Fruit fly (Drosophila melanogaster) whole organism, embryonic: ENCODE measurements around the gene AP-2mu.

Source experiments
- B-H2 ChIP-seq: fragments of 200-800 bp; sonication (Bioruptor generic); optimal IDR thresholded peaks from 2 replicates; lab custom pipeline; 2018; ENCODE audit warnings: missing biosample characterization, mild to moderate bottlenecking, missing genetic modification characterization
- BEAF-32 ChIP-seq: fragments of 200-800 bp; sonication (Bioruptor generic); optimal IDR thresholded peaks from 3 replicates; lab custom pipeline; 2017; ENCODE audit warnings: missing biosample characterization, missing genetic modification characterization, mild to moderate bottlenecking, moderate library complexity, missing genetic modification reagents
- CG12391 ChIP-seq: fragments of 200-800 bp; sonication (Bioruptor generic); optimal IDR thresholded peaks from 3 replicates; lab custom pipeline; 2018; ENCODE audit warnings: missing biosample characterization, mild to moderate bottlenecking, missing genetic modification characterization, moderate library complexity
- CG1603 ChIP-seq: fragments of 200-800 bp; sonication (Bioruptor generic); optimal IDR thresholded peaks from 2 replicates; lab custom pipeline; 2019; ENCODE audit warnings: missing biosample characterization, mild to moderate bottlenecking, missing genetic modification characterization, moderate library complexity
- CG16779 ChIP-seq: fragments of 200-800 bp; sonication (Bioruptor generic); IDR thresholded peaks from 2 replicates; pipeline ENCODE4 v1.3.6; 2022; ENCODE audit warnings: missing biosample characterization, missing genetic modification characterization
- CG17359 ChIP-seq: fragments of 200-800 bp; sonication (Bioruptor generic); optimal IDR thresholded peaks from 3 replicates; lab custom pipeline; 2018; ENCODE audit warnings: missing biosample characterization, mild to moderate bottlenecking, missing genetic modification characterization, moderate library complexity
- CG3065 ChIP-seq: fragments of 200-800 bp; sonication (Bioruptor generic); optimal IDR thresholded peaks from 2 replicates; lab custom pipeline; 2016; ENCODE audit warnings: missing biosample characterization, missing genetic modification characterization
- CG34376 ChIP-seq: fragments of 200-800 bp; sonication (Bioruptor generic); optimal IDR thresholded peaks from 2 replicates; lab custom pipeline; 2018; ENCODE audit warnings: missing biosample characterization, mild to moderate bottlenecking, missing genetic modification characterization
- CG34422 ChIP-seq: fragments of 200-800 bp; sonication (Bioruptor generic); IDR thresholded peaks from 3 replicates; pipeline ENCODE4 v1.3.6; 2022; ENCODE audit warnings: missing biosample characterization, missing genetic modification characterization
- CG4617 ChIP-seq: fragments of 200-800 bp; sonication (Bioruptor generic); optimal IDR thresholded peaks from 3 replicates; lab custom pipeline; 2016; ENCODE audit warnings: missing biosample characterization, missing genetic modification characterization, borderline replicate concordance
- CG6791 ChIP-seq: fragments of 200-800 bp; sonication (Bioruptor generic); IDR thresholded peaks from 3 replicates; pipeline ENCODE4 v1.3.6; 2022; ENCODE audit warnings: missing biosample characterization, missing genetic modification characterization; ENCODE audit not compliant: partially characterized antibody
- CG9932 ChIP-seq: fragments of 200-800 bp; sonication (Bioruptor generic); IDR thresholded peaks from 2 replicates; pipeline ENCODE4 v1.3.6; 2022; ENCODE audit warnings: missing biosample characterization, missing genetic modification characterization
- Dbx ChIP-seq: fragments of 200-800 bp; sonication (Bioruptor generic); IDR thresholded peaks from 3 replicates; pipeline ENCODE4 v1.3.6; 2022; ENCODE audit warnings: missing biosample characterization, missing genetic modification characterization
- Dip2 ChIP-seq: fragments of 200-800 bp; sonication (Bioruptor generic); IDR thresholded peaks from 2 replicates; pipeline ENCODE4 v1.3.6; 2022; ENCODE audit warnings: missing biosample characterization, missing genetic modification characterization
- Dip3 ChIP-seq: fragments of 200-800 bp; sonication (Bioruptor generic); optimal IDR thresholded peaks from 3 replicates; lab custom pipeline; 2016; ENCODE audit warnings: missing biosample characterization, missing genetic modification characterization
- Doc3 ChIP-seq: fragments of 200-800 bp; sonication (Bioruptor generic); IDR thresholded peaks from 3 replicates; pipeline ENCODE4 v1.3.6; 2022; ENCODE audit warnings: missing biosample characterization, missing genetic modification characterization; ENCODE audit not compliant: partially characterized antibody
- Dp ChIP-seq: fragments of 200-800 bp; sonication (Bioruptor generic); optimal IDR thresholded peaks from 2 replicates; lab custom pipeline; 2018; ENCODE audit warnings: missing biosample characterization, mild to moderate bottlenecking, missing genetic modification characterization, moderate library complexity
- Elba2 ChIP-seq: fragments of 200-800 bp; sonication (Bioruptor generic); optimal IDR thresholded peaks from 3 replicates; lab custom pipeline; 2016; ENCODE audit warnings: missing biosample characterization, missing genetic modification characterization
- Fer1 ChIP-seq: fragments of 200-800 bp; sonication (Bioruptor generic); optimal IDR thresholded peaks from 2 replicates; lab custom pipeline; 2017; ENCODE audit warnings: missing biosample characterization, mild to moderate bottlenecking, missing genetic modification characterization
- GATAe ChIP-seq: fragments of 200-800 bp; sonication (Bioruptor generic); conservative IDR thresholded peaks from 2 replicates; pipeline ENCODE4 v1.3.6; 2022; ENCODE audit warnings: missing biosample characterization, missing genetic modification characterization
- HLH4C ChIP-seq: fragments of 200-800 bp; sonication (Bioruptor generic); IDR thresholded peaks from 3 replicates; pipeline ENCODE4 v1.3.6; 2022; ENCODE audit warnings: missing biosample characterization, missing genetic modification characterization; ENCODE audit not compliant: partially characterized antibody
- HmgD ChIP-seq: fragments of 200-800 bp; sonication (Bioruptor generic); optimal IDR thresholded peaks from 3 replicates; lab custom pipeline; 2016; ENCODE audit warnings: missing biosample characterization, missing genetic modification characterization
- Lhr ChIP-seq: fragments of 200-800 bp; sonication (Bioruptor generic); optimal IDR thresholded peaks from 3 replicates; lab custom pipeline; 2017; ENCODE audit warnings: mild to moderate bottlenecking, missing biosample characterization, missing genetic modification reagents, missing genetic modification characterization
- MESR4 ChIP-seq: fragments of 200-800 bp; sonication (Bioruptor generic); optimal IDR thresholded peaks from 2 replicates; lab custom pipeline; 2018; ENCODE audit warnings: missing biosample characterization, mild to moderate bottlenecking, missing genetic modification characterization, moderate library complexity
- NC2β ChIP-seq: fragments of 200-800 bp; sonication (Bioruptor generic); optimal IDR thresholded peaks from 2 replicates; lab custom pipeline; 2016; ENCODE audit warnings: missing biosample characterization, missing genetic modification characterization
- NFAT ChIP-seq: fragments of 200-800 bp; sonication (Bioruptor generic); IDR thresholded peaks from 2 replicates; pipeline ENCODE4 v1.3.6; 2022; ENCODE audit warnings: missing biosample characterization, missing genetic modification characterization
- Stat92E ChIP-seq, 3 experiments: fragments of >200 bp in 2 of 3; fragments of 200-800 bp in 1 of 3; sonication (Bioruptor generic) in 1 of 3; optimal IDR thresholded peaks; 2 replicates each; lab custom pipeline; 2017 to 2019; ENCODE audit warnings: missing biosample characterization in 3 of 3, missing genetic modification characterization in 3 of 3, mild to moderate bottlenecking in 1 of 3, moderate library complexity in 1 of 3
- btn ChIP-seq: fragments of 200-800 bp; sonication (Bioruptor generic); optimal IDR thresholded peaks from 2 replicates; lab custom pipeline; 2016; ENCODE audit warnings: missing biosample characterization, missing genetic modification characterization
- ci ChIP-seq: fragments of 200-800 bp; sonication (Bioruptor generic); IDR thresholded peaks from 3 replicates; pipeline ENCODE4 v1.3.6; 2022; ENCODE audit warnings: missing biosample characterization, missing genetic modification characterization
- cwo ChIP-seq: fragments of 200-800 bp; sonication (Bioruptor generic); optimal IDR thresholded peaks from 3 replicates; lab custom pipeline; 2017; ENCODE audit warnings: missing biosample characterization, missing genetic modification characterization, mild to moderate bottlenecking, moderate library complexity, missing genetic modification reagents
- emc ChIP-seq: fragments of 200-800 bp; sonication (Bioruptor generic); optimal IDR thresholded peaks from 2 replicates; lab custom pipeline; 2016; ENCODE audit warnings: missing biosample characterization, missing genetic modification characterization
- fd102C ChIP-seq: fragments of 200-800 bp; sonication (Bioruptor generic); optimal IDR thresholded peaks from 2 replicates; lab custom pipeline; 2018; ENCODE audit warnings: missing biosample characterization, mild to moderate bottlenecking, missing genetic modification characterization, moderate library complexity
- gce ChIP-seq: fragments of 200-800 bp; sonication (Bioruptor generic); IDR thresholded peaks from 3 replicates; pipeline ENCODE4 v1.3.6; 2022; ENCODE audit warnings: missing biosample characterization, missing genetic modification characterization
- gfzf ChIP-seq: fragments of 200-800 bp; sonication (Bioruptor generic); optimal IDR thresholded peaks from 2 replicates; lab custom pipeline; 2016; ENCODE audit warnings: missing biosample characterization, mild to moderate bottlenecking, missing genetic modification characterization, moderate library complexity
- gro ChIP-seq: fragments of 200-800 bp; sonication (Bioruptor generic); optimal IDR thresholded peaks from 2 replicates; lab custom pipeline; 2016; ENCODE audit warnings: missing biosample characterization, missing genetic modification characterization
- mam ChIP-seq: fragments of 200-800 bp; sonication (Bioruptor generic); optimal IDR thresholded peaks from 3 replicates; lab custom pipeline; 2016; ENCODE audit warnings: missing biosample characterization, missing genetic modification characterization
- pita ChIP-seq: fragments of 200-800 bp; sonication (Bioruptor generic); optimal IDR thresholded peaks from 2 replicates; lab custom pipeline; 2017; ENCODE audit warnings: missing biosample characterization, mild to moderate bottlenecking, missing genetic modification characterization
- pros ChIP-seq: fragments of 200-800 bp; sonication (Bioruptor generic); optimal IDR thresholded peaks from 3 replicates; lab custom pipeline; 2019; ENCODE audit warnings: missing biosample characterization, mild to moderate bottlenecking, missing genetic modification characterization, moderate library complexity
- sd ChIP-seq: fragments of 200-800 bp; sonication (Bioruptor generic); optimal IDR thresholded peaks from 3 replicates; lab custom pipeline; 2018; ENCODE audit warnings: missing biosample characterization, mild to moderate bottlenecking, missing genetic modification characterization, moderate library complexity
- sens-2 ChIP-seq: fragments of 200-800 bp; sonication (Bioruptor generic); IDR thresholded peaks from 2 replicates; pipeline ENCODE4 v1.3.6; 2022; ENCODE audit warnings: missing biosample characterization, missing genetic modification characterization
- sna ChIP-seq: fragments of 200-800 bp; sonication (Bioruptor generic); IDR thresholded peaks from 2 replicates; pipeline ENCODE4 v1.3.6; 2022; ENCODE audit warnings: missing biosample characterization, missing genetic modification characterization; ENCODE audit not compliant: partially characterized antibody
- so ChIP-seq: fragments of 200-800 bp; sonication (Bioruptor generic); IDR thresholded peaks from 3 replicates; pipeline ENCODE4 v1.3.6; 2022; ENCODE audit warnings: missing biosample characterization, missing genetic modification characterization
- stwl ChIP-seq: fragments of 200-800 bp; sonication (Bioruptor generic); optimal IDR thresholded peaks from 3 replicates; lab custom pipeline; 2018; ENCODE audit warnings: missing biosample characterization, mild to moderate bottlenecking, missing genetic modification characterization, moderate library complexity
- twi ChIP-seq: fragments of 200-800 bp; optimal IDR thresholded peaks from 2 replicates; lab custom pipeline; 2019; ENCODE audit warnings: missing biosample characterization, mild to moderate bottlenecking, missing genetic modification characterization, moderate library complexity
- wek ChIP-seq: fragments of 200-800 bp; sonication (Bioruptor generic); optimal IDR thresholded peaks from 3 replicates; lab custom pipeline; 2018; ENCODE audit warnings: missing biosample characterization, mild to moderate bottlenecking, missing genetic modification characterization, moderate library complexity

Gene AP-2mu

dm6 chr3R:22420911-22421310, 41.3 kb upstream of the AP-2mu start, which contains the start of the genes Nop56 and mats (continued):
- no peak for TF ChIP-seq fd102C
- TF ChIP-seq BEAF-32 (GFP tag; lab: Kevin White, UChicago): peak; percentile 48
- TF ChIP-seq ci (GFP tag; lab: Robert Waterston, UW): peak; percentile 43; the same call in 2 of the 3 replicates
- TF ChIP-seq cwo (GFP tag; lab: Kevin White, UChicago): peak; percentile 63
- no peak for TF ChIP-seq HmgD
- TF ChIP-seq Fer1: peak; percentile 24
- TF ChIP-seq B-H2 (GFP tag; lab: Kevin White, UChicago): peak; percentile 63
- TF ChIP-seq Dp: peak; percentile 31
- no peak for TF ChIP-seq HLH4C (GFP tag; lab: Robert Waterston, UW)
- TF ChIP-seq gfzf (GFP tag; lab: Kevin White, UChicago): peak; percentile 91
- TF ChIP-seq Doc3 (GFP tag; lab: Robert Waterston, UW): peak; percentile 41; the same call in 1 of the 3 replicates
- peak in 1 of 3 experiments; percentile 78 for TF ChIP-seq Stat92E (GFP tag; optimal IDR thresholded peaks at IDR 0.05; lab: Kevin White, UChicago)
- 0 out of 3 replicates have a peak, but pooled peaks have one; percentile 16 for TF ChIP-seq so (GFP tag; lab: Robert Waterston, UW)
- peak; percentile 53 for TF ChIP-seq twi (tag; lab: Kevin White, UChicago)
- peak; percentile 13; the same call in 1 of the 2 replicates for TF ChIP-seq NFAT
- TF ChIP-seq CG6791: peak; percentile 55; the same call in 2 of the 3 replicates
- no peak for TF ChIP-seq CG16779 (GFP tag; lab: Robert Waterston, UW)
- peak; percentile 30 for TF ChIP-seq gro (GFP tag; lab: Kevin White, UChicago)
- TF ChIP-seq CG4617 (GFP tag; lab: Kevin White, UChicago): peak; percentile 94
- TF ChIP-seq NC2β (GFP tag; lab: Kevin White, UChicago): peak; percentile 16
- no peak for TF ChIP-seq CG9932
- TF ChIP-seq CG12391 (tag; lab: Kevin White, UChicago): peak; percentile 10
- TF ChIP-seq Elba2 (GFP tag; lab: Kevin White, UChicago): peak; percentile 84
- peak; percentile 14 for TF ChIP-seq wek
- TF ChIP-seq sens-2 (GFP tag; lab: Robert Waterston, UW): no peak
- peak; percentile 20 for TF ChIP-seq CG17359 (tag; lab: Kevin White, UChicago)
- peak; percentile 45 for TF ChIP-seq Lhr (GFP tag; lab: Kevin White, UChicago)
- peak; percentile 17 for TF ChIP-seq CG34376 (GFP tag; lab: Kevin White, UChicago)
- no peak for TF ChIP-seq btn (GFP tag; lab: Kevin White, UChicago)
- no peak for TF ChIP-seq pros (GFP tag; lab: Kevin White, UChicago)
- TF ChIP-seq CG3065 (GFP tag; lab: Kevin White, UChicago): no peak
- TF ChIP-seq CG34422 (GFP tag; lab: Robert Waterston, UW): peak; percentile 81; the same call in 2 of the 3 replicates
- TF ChIP-seq mam (GFP tag; lab: Kevin White, UChicago): no peak
- TF ChIP-seq Dip2 (GFP tag; lab: Robert Waterston, UW): no peak
- TF ChIP-seq stwl (tag; lab: Kevin White, UChicago): peak; percentile 87
- peak; percentile 95 for TF ChIP-seq MESR4
- no peak for TF ChIP-seq gce (GFP tag; lab: Robert Waterston, UW)
- TF ChIP-seq sna (GFP tag; lab: Robert Waterston, UW): 0 out of 2 replicates have a peak, but pooled peaks have one; percentile 28
- TF ChIP-seq pita (GFP tag; lab: Kevin White, UChicago): no peak
- TF ChIP-seq Dip3: no peak
- TF ChIP-seq Dbx: 0 out of 3 replicates have a peak, but pooled peaks have one; percentile 28
- peak; percentile 74 for TF ChIP-seq CG1603 (tag; lab: Kevin White, UChicago)
- peak; percentile 17; the same call in 1 of the 2 replicates for TF ChIP-seq GATAe (GFP tag; lab: Robert Waterston, UW)
- TF ChIP-seq sd (tag; lab: Kevin White, UChicago): peak; percentile 79
- no peak for TF ChIP-seq emc (GFP tag; lab: Kevin White, UChicago)
